Worm (Caenorhabditis elegans) whole organism, L3 larva: ENCODE results near the gene srw-36.
"Not testable (repeated sequence)": the region's sequence is repeated elsewhere in the genome, so short reads cannot be mapped to it uniquely, and the experiment has no call there.

ENCODE experiments used
- ceh-9 ChIP-seq: sonication (generic microtip); optimal IDR thresholded peaks from 2 replicates; lab custom pipeline; 2018; ENCODE audit warnings: missing biosample characterization, missing genetic modification characterization
- daf-12 ChIP-seq: fragments of 150-350 bp; optimal IDR thresholded peaks from 2 replicates; lab custom pipeline; 2014; ENCODE audit warnings: missing biosample characterization, missing genetic modification reagents, missing genetic modification characterization
- fkh-10 ChIP-seq: sonication (generic microtip); optimal IDR thresholded peaks from 2 replicates; lab custom pipeline; 2017; ENCODE audit warnings: missing biosample characterization, missing genetic modification reagents, missing genetic modification characterization
- jun-1 ChIP-seq: fragments of 150-350 bp; optimal IDR thresholded peaks from 2 replicates; lab custom pipeline; 2014; ENCODE audit warnings: missing biosample characterization, missing genetic modification reagents, missing genetic modification characterization
- lin-39 ChIP-seq: fragments of 150-350 bp; optimal IDR thresholded peaks from 2 replicates; lab custom pipeline; 2018; ENCODE audit warnings: missing biosample characterization, missing genetic modification reagents, missing genetic modification characterization
- nfya-1 ChIP-seq: sonication (generic microtip); optimal IDR thresholded peaks from 2 replicates; lab custom pipeline; 2017; ENCODE audit warnings: missing genetic modification characterization, mild to moderate bottlenecking, missing compliant biosample characterization, antibody characterized with exemption, moderate library complexity; ENCODE audit not compliant: insufficient read depth
- nhr-11 ChIP-seq: fragments of 150-350 bp; optimal IDR thresholded peaks from 2 replicates; lab custom pipeline; 2014; ENCODE audit warnings: missing biosample characterization, missing genetic modification characterization
- nhr-237 ChIP-seq: fragments of 150-350 bp; optimal IDR thresholded peaks from 2 replicates; lab custom pipeline; 2014; ENCODE audit warnings: missing biosample characterization, missing genetic modification characterization
- pha-4 ChIP-seq: fragments of 150-350 bp; optimal IDR thresholded peaks from 2 replicates; lab custom pipeline; 2014; ENCODE audit warnings: missing biosample characterization, missing genetic modification reagents, missing genetic modification characterization
- pqm-1 ChIP-seq: fragments of 150-350 bp; optimal IDR thresholded peaks from 2 replicates; lab custom pipeline; 2017; ENCODE audit warnings: missing biosample characterization, missing genetic modification characterization, inconsistent platforms
- ztf-4 ChIP-seq: fragments of 150-350 bp; optimal IDR thresholded peaks from 2 replicates; lab custom pipeline; 2014; ENCODE audit warnings: missing biosample characterization, missing genetic modification characterization

ce11 chrV:16660816-16661215, 22.2 kb upstream of the srw-36 start, which contains the start of gene Y70C5B.2:
- not testable (repeated sequence) for TF ChIP-seq daf-12 (tag; lab: Kevin White, UChicago); nfya-1 (tag; lab: Kevin White, UChicago); pqm-1; nhr-11 (tag; lab: Kevin White, UChicago); lin-39; nhr-237 (tag; lab: Kevin White, UChicago); pha-4 (tag; lab: Kevin White, UChicago); fkh-10; jun-1 (tag; lab: Kevin White, UChicago); ceh-9 (tag; lab: Kevin White, UChicago); ztf-4
